Worm (Caenorhabditis elegans): Measurements from ENCODE around the gene fbxb-74.

DNA sequence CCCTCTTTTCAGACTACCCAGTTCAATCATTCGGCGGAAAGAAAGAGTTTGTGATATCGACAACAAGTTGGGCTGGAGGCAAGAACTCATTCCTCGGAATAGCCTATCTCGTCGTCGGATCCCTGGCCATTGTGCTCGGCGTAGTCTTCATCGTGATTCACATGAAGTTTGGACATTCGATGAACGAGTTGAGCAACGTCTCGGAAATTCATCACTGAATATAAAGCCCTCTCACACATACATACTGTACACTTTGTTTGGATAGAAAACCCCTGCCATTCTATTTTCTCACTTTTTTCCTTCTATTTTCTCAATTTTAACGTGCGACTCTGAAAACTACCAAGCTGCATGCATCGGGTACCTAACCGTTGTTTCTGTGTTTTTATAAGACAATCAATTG is 10.3 kb upstream of the fbxb-74 start, which contains the start of gene R08C7.12:
- TF ChIP-seq C08G9.2 (tag; optimal IDR thresholded peaks at IDR 0.05) (no peak), pros-1 (tag; optimal IDR thresholded peaks at IDR 0.05) (no peak), nfya-1 (tag; optimal IDR thresholded peaks at IDR 0.05) (no peak), ceh-48 (tag; optimal IDR thresholded peaks at IDR 0.05) (no peak), fkh-6 (tag; optimal IDR thresholded peaks at IDR 0.05) (no peak)
